Worm (Caenorhabditis elegans): Measurements from ENCODE around the gene F25B5.6.

F25B5.6 gene

ce11 chrIII:5988461-5988860, 39.9 kb upstream of the F25B5.6 start:
- TF ChIP-seq daf-12 (tag; optimal IDR thresholded peaks at IDR 0.05) = no peak
- TF ChIP-seq lsy-12 (tag; optimal IDR thresholded peaks at IDR 0.05) = no peak
- no peak for TF ChIP-seq nhr-23 (tag; optimal IDR thresholded peaks at IDR 0.05)
- no peak for TF ChIP-seq nhr-76 (tag; optimal IDR thresholded peaks at IDR 0.05)
- TF ChIP-seq R02D3.7 (tag; optimal IDR thresholded peaks at IDR 0.05) = no peak
- no peak for TF ChIP-seq ztf-4 (tag; optimal IDR thresholded peaks at IDR 0.05)
- no peak for TF ChIP-seq ceh-9 (tag; optimal IDR thresholded peaks at IDR 0.05)
- TF ChIP-seq nhr-237 (tag; optimal IDR thresholded peaks at IDR 0.05) = no peak
- TF ChIP-seq unc-39 (tag; optimal IDR thresholded peaks at IDR 0.05) = no peak
- TF ChIP-seq mml-1 (tag; optimal IDR thresholded peaks at IDR 0.05) = no peak
- TF ChIP-seq ceh-28 (tag; optimal IDR thresholded peaks at IDR 0.05) = no peak
- no peak for TF ChIP-seq elt-3 (tag; optimal IDR thresholded peaks at IDR 0.05)

ce11 chrIII:5988010-5988409, 39.5 kb upstream of the F25B5.6 start:
- TF ChIP-seq mdl-1 (tag; optimal IDR thresholded peaks at IDR 0.05) = no peak
- TF ChIP-seq egl-5 (tag; optimal IDR thresholded peaks at IDR 0.05) = peak; percentile 63
- TF ChIP-seq lin-39 (tag; optimal IDR thresholded peaks at IDR 0.05) = peak; percentile 74
- peak; percentile 63 for TF ChIP-seq nfya-1 (tag; optimal IDR thresholded peaks at IDR 0.05; ENCODE audit: insufficient read depth)
- TF ChIP-seq nhr-237 (tag; optimal IDR thresholded peaks at IDR 0.05) = no peak
- TF ChIP-seq nhr-43 (tag; optimal IDR thresholded peaks at IDR 0.05; ENCODE audit: poor library complexity, severe bottlenecking) = no peak

- no peak for TF ChIP-seq ZK546.5 (tag; optimal IDR thresholded peaks at IDR 0.05)
- no peak for TF ChIP-seq ceh-28 (tag; optimal IDR thresholded peaks at IDR 0.05)
- no peak for TF ChIP-seq egl-5 (tag; optimal IDR thresholded peaks at IDR 0.05)
- TF ChIP-seq tbx-2 (tag; optimal IDR thresholded peaks at IDR 0.05) = no peak
- no peak for TF ChIP-seq ztf-4 (tag; optimal IDR thresholded peaks at IDR 0.05)
- no peak for TF ChIP-seq jun-1 (tag; optimal IDR thresholded peaks at IDR 0.05)
- no peak for TF ChIP-seq nhr-76 (tag; optimal IDR thresholded peaks at IDR 0.05)
- no peak for TF ChIP-seq lsy-12 (tag; optimal IDR thresholded peaks at IDR 0.05)
- TF ChIP-seq nhr-67 (tag; optimal IDR thresholded peaks at IDR 0.05) = no peak
- TF ChIP-seq elt-3 (tag; optimal IDR thresholded peaks at IDR 0.05) = no peak
- TF ChIP-seq fos-1 (tag; optimal IDR thresholded peaks at IDR 0.05) = no peak
Observed at ce11 chrIII:5985340-5985739, 36.8 kb upstream of the F25B5.6 start, which contains the start of gene T04C9.3. TSS of gene T04C9.3 (plus strand) at chrIII:5985640.

- TF ChIP-seq R02D3.7 (tag; optimal IDR thresholded peaks at IDR 0.05) (no peak), nhr-23 (tag; optimal IDR thresholded peaks at IDR 0.05) (peak; percentile 20), pha-4 (tag; optimal IDR thresholded peaks at IDR 0.05) (peak; percentile 46), nhr-12 (tag; optimal IDR thresholded peaks at IDR 0.05) (no peak), nhr-25 (tag; optimal IDR thresholded peaks at IDR 0.05) (peak; percentile 55), egl-27 (tag; optimal IDR thresholded peaks at IDR 0.05) (no peak)
Observed at ce11 chrIII:5982753-5983390, 34.3 kb upstream of the F25B5.6 start.

ce11 chrIII:5982026-5982425, 33.5 kb upstream of the F25B5.6 start, which contains the start of gene frm-2:
TSS of gene frm-2 (minus strand) at chrIII:5982126.
- TF ChIP-seq nhr-25 (tag; optimal IDR thresholded peaks at IDR 0.05) = no peak
- TF ChIP-seq nhr-76 (tag; optimal IDR thresholded peaks at IDR 0.05) = no peak
- TF ChIP-seq nhr-43 (tag; optimal IDR thresholded peaks at IDR 0.05; ENCODE audit: poor library complexity, severe bottlenecking) = no peak
- no peak for TF ChIP-seq egl-27 (tag; optimal IDR thresholded peaks at IDR 0.05)
- TF ChIP-seq ztf-11 (tag; optimal IDR thresholded peaks at IDR 0.05) = no peak
- no peak for TF ChIP-seq lsy-12 (tag; optimal IDR thresholded peaks at IDR 0.05)
- TF ChIP-seq eor-1 (tag; optimal IDR thresholded peaks at IDR 0.05) = no peak
- no peak for TF ChIP-seq nhr-12 (tag; optimal IDR thresholded peaks at IDR 0.05)
- TF ChIP-seq unc-62 (GFP tag; optimal IDR thresholded peaks at IDR 0.05) = no peak
- no peak for TF ChIP-seq ZK546.5 (tag; optimal IDR thresholded peaks at IDR 0.05)
- TF ChIP-seq nhr-11 (tag; optimal IDR thresholded peaks at IDR 0.05) = no peak

- TF ChIP-seq skn-1 (tag; optimal IDR thresholded peaks at IDR 0.05) = peak; percentile 83
- TF ChIP-seq jun-1 (tag; optimal IDR thresholded peaks at IDR 0.05) = peak; percentile 50
- TF ChIP-seq pha-4 (tag; optimal IDR thresholded peaks at IDR 0.05) = peak; percentile 1
- peak; percentile 88 for TF ChIP-seq elt-2 (tag; optimal IDR thresholded peaks at IDR 0.05)
- TF ChIP-seq ceh-16 (tag; optimal IDR thresholded peaks at IDR 0.05) = no peak
- TF ChIP-seq pqm-1 (tag; optimal IDR thresholded peaks at IDR 0.05) = peak; percentile 85
- no peak for TF ChIP-seq fos-1 (tag; optimal IDR thresholded peaks at IDR 0.05)
- no peak for TF ChIP-seq tbx-2 (tag; optimal IDR thresholded peaks at IDR 0.05)
- no peak for TF ChIP-seq snpc-4 (tag; optimal IDR thresholded peaks at IDR 0.05)
Observed at ce11 chrIII:5981407-5981806, 32.9 kb upstream of the F25B5.6 start.

Data from whole organism, L3 larva.